Fruit fly (Drosophila melanogaster): ENCODE data around the gene beg.

- no peak for TF ChIP-seq luna (GFP tag; optimal IDR thresholded peaks at IDR 0.05)
- TF ChIP-seq Fer2 (tag; optimal IDR thresholded peaks at IDR 0.05) = no peak
- no peak for TF ChIP-seq klu (GFP tag; IDR thresholded peaks at IDR 0.05)
- TF ChIP-seq exex (tag; optimal IDR thresholded peaks at IDR 0.05) = no peak
Observed at dm6 chr3L:16989169-16989568, 46.3 kb upstream of the beg start.

Measured in whole organism, embryonic.